Fruit fly (Drosophila melanogaster) whole organism, larva: Measurements from ENCODE around the gene ems.

ENCODE experiments used
- noc ChIP-seq: fragments of 200-800 bp; sonication (Bioruptor generic); optimal IDR thresholded peaks from 3 replicates; lab custom pipeline; 2019; ENCODE audit warnings: missing biosample characterization, mild to moderate bottlenecking, missing genetic modification characterization, moderate library complexity

Gene ems

DNA sequence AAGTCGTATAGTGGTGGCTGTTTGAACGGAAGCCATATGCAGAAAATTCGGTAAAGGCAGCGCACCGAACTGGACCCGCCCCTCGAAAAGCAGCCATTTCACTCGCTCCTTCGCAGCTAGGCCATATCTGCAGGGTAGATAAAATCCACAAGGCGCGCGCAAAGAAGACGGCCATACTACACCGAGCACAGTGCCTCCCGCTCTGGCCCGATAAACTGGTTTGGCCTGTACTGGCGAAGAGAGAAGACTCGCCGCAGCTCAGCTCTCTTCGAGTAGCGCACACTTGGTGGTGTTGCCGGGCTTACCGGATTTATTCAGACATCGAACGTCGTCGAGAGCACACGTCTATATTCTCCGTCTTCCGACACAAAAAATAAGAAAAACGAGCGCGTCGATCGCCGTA is at the start of gene ems:
Gene ems, plus strand, starts transcription at position 311 of the 403 bp plus-strand sequence.
- TF ChIP-seq noc (tag; lab: Kevin White, UChicago) = no peak

DNA sequence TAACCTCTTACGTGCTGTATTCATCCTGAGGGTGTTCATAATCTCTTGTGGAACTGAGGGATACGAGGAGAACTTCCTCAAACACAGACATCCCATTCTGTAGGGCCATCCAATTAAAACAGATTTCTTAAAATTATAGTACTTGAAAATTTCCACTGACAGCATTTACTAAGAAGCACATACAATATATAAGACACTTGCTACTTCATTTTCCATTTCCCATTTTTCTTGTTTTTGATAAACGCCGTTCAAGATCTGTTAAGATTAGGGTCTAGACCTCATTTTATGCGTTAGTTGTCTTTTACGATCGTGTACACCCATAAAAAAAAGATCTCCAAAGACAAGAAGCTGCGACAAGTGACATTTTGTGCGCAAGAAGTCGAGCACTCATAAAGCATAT is 46.3 kb upstream of the ems start, which contains the start of gene CG14362:
Gene CG14362, minus strand, starts transcription at position 101 of the 400 bp plus-strand sequence.
- TF ChIP-seq noc (tag; lab: Kevin White, UChicago) = no peak

DNA sequence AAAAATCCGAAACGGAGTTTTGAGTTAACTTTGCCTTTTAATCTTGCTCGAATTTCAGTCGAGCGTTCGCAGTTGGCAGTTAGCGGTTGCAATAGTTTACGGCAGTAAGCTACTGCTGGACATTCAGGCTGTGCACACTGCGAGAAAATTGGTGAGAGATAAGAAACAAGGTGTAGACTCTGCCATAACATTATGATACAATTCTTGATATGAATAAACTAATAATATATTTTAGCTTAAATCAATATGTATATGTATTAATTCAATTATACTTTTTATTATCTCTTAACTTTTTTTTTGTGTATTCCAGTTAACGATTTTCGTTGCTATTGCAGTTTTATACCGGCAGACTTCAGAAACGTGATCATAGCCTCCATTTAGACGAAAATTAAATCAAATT is 44.3 kb upstream of the ems start:
- TF ChIP-seq noc (tag; lab: Kevin White, UChicago) = no peak

DNA sequence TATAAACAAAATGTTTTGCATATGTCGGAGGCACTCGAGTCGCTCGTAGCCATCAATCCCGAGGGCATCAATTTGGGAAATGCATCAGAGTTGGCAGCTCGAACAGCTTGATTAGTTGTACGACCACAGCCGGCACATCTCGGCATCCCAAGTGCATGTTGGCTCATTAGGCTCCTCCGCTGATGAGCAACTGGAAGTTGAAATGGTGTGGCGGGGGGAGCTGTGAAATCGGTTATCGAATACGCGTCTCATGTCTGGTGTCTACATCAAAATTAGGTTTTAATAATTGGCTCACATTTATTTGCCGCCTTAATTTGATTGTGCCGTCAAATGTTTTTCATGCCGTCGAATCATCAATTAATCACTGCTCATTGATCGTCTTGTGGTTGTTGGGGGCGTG is 42.4 kb upstream of the ems start:
- TF ChIP-seq noc (tag; lab: Kevin White, UChicago) = no peak

DNA sequence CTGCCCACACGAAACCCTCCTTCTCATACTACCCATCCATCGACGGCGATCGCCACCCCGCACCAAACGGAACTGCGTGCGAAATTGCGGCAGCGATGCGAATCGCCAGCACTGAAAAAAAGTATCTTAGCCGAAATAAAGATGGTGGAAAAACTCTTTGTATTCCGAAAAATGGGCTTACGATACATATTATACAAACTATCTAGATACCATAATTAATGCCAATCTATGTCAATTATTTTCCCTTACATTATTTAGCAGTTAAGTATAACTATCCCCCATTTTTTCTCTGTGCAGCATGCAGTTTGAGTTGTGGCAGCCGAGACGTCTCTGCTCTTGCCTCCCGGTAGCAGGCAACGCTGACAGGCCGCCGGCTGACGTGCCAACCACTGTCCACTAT is 39.8 kb upstream of the ems start:
- no peak for TF ChIP-seq noc (tag; lab: Kevin White, UChicago)

DNA sequence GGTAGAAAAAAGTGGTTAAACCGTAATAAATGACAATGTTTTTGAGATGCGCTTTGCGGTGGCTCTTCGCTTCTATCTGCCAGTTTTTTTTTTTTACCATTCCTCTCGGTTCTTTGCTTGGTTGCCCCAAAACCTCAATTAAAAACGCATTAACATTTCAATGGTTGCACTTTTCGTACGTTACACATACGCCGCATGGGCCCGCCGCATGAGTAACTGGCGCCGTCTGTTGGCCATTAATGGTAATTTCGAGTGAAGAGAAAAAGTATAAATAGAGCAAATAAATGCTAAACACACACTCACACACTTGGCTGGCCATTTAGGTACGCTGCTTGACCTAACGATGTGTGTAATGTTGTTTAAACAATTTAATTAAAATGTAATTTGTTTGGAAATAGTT is 29.5 kb upstream of the ems start:
- no peak for TF ChIP-seq noc (tag; lab: Kevin White, UChicago)

DNA sequence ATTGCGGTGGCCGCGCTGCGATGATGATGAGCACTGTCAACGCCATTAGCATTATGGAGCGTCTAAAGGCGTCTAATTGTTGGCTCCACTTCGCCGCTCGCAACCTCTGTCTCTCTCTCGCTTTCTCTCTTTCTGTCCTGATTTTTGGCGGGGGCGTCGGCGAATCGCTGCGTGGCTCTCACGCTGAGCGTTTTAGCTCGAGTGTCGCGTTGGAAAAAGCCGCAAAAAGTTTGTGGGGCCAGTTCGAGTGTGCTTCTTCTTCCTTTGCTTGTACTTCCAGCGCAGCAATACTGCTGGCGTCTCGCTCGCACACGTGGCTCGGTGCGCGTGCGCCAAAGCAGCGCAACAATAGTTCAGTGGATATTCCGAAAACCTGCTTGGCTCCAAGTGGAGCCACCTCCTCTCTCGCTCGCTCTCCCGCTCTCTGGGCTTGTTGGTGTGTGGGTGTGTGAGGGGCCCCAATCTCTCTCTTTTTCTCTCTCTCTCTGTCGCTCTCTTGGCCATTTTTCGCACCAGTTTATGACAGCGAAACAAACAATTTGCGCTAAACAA is 26.7 kb upstream of the ems start, which contains the start of gene E5:
Gene E5, minus strand, starts transcription at position 51 of the 552 bp plus-strand sequence.
- TF ChIP-seq noc (tag; lab: Kevin White, UChicago) = no peak

DNA sequence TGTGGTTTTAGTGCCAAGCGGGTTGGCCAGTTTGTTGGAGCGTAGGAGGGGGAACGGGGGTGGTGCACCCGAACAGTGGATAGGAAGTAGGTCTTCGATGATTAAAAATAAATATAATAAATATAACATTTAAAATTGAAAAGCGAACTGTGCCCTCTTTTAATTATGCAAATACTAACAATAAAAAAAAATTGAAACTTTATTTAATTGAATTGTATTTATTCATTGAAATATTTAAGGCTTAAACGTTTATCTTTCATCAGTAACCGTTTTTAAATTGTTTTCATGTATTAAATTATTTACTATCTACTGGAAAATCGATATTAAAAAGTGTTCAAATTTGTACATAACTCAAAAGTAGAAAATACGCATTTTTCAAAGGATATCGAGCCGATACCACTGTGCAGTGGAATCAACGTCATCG is 26.2 kb upstream of the ems start:
- TF ChIP-seq noc (tag; lab: Kevin White, UChicago) = no peak

DNA sequence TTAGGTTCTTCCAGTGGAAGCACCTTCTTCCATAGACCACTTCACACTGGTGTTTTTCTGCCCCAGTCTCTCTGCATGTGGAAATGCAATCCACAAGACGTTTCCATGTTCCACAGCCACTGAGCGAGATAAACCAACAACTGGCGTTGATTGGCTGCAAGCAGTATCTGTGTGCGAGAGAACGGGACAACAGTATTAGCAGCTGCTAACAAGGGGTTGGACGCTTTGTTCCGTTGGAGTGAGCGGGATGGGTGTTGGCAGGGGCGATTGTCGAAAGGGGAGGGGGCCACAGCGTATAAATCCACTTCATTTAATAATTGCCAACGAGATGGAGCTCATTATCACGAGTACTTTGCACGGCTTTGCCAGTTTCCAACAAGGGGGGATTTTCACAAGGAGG is 24.5 kb upstream of the ems start:
- TF ChIP-seq noc (tag; lab: Kevin White, UChicago) = no peak

DNA sequence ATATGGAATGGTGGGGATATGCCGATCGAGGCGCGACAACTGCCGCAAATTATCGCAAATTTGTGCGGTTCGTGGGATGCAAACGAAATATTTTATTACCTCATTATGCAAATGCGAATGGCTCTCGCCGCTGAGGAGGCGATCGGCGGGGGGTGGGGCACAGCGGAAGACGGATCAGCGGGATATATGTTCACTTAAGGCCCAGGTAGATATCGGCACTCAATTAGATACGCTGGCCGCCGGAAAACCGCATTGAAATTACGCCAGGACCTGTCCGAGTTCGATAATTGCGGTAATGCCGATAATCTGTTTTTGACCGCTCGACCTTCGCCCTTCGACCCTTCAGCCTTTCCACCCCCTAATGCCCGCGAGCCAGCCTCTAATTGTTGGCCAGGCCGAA is 22.3 kb upstream of the ems start:
- no peak for TF ChIP-seq noc (tag; lab: Kevin White, UChicago)

DNA sequence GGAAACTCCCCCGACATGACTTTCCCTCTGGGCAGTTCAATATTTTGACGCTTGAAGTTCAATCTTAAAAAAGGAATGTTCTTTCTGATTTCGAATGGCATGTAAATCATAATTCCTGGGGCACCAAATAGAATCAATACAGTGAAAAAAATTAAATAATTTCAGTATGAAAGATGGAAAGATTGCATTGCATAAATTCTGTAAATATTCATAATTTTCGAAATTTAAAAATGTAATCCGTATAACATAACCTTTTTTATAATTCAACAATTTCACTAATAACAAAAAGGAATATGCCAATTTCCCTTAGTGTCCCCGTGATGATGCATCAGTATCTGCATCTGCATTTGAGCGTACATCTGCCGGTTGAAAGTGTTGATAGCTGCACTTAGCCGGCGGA is 20.8 kb upstream of the ems start:
- TF ChIP-seq noc (tag; lab: Kevin White, UChicago) = no peak

DNA sequence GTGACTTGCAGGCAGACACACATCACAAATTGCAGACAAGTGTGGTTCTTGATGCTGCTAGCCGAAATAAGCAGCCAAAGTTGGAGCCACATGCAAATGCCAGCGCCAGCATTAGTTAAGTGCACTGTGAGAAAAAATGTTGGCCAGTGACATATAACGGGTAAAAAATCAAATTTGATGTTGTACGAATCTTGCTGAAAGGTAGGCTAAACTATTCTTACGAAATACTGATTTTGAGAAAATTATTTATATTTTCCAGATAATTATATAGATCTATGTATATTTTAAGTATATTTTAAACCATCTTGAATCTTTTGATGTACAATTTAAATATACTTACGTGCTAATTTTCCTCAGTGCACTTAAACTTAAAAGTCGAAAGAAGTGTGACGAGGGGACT is 18.3 kb upstream of the ems start:
- no peak for TF ChIP-seq noc (tag; lab: Kevin White, UChicago)

DNA sequence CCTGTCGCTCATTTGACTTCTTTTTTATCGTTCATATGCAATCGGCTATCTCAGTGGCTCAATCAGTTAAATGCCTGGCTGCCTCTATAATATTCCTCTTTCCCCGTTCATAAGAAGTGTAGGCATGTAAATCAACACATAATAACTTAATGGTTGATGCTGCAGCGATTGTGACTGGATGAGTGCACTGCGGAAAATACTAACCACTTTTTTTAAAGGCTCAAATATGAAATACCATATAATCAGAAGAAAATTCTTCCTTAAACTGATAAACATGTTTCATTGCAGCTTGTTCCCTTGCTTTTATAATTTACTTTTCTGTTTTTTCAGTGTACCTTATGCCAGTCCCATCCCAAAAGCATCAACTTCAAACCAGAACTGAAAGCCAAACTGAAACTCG is 16.7 kb upstream of the ems start:
- no peak for TF ChIP-seq noc (tag; lab: Kevin White, UChicago)

DNA sequence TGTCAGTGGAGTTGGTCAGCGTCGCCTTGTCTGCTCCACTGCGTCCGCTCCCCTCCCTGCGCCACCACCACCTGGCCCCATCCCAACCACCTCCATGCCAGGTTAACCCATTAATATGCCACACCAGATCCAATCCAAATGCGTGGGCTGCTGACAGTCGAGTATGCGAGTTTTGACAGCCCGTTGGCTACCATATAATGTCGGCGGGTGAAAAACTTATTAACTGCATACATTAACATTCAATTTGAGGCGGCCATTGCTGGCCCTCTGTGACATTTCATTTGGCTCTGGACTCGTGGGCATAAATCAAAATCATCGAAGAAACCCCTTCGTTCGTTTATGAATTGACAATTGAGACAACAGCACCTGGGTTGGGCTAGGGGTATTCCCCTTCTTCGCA is 13.8 kb upstream of the ems start:
- TF ChIP-seq noc (tag; lab: Kevin White, UChicago) = no peak

DNA sequence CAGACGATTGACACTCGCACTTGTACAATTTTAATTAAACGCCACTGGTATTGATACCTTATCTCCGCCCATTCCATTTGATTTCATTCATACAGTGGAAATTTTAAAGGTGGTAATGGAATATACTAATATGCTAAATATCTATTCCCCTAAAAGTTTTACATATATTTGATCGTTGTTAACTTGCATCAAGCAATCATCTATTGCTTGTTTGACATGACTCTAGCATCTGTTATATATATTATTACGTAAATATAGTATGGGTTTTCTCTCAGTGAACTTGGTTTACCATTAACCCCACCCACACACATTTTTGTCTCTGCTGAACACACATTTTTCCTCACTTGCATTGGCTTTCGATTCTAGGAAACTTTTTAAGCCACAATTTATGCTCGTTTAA is 13.3 kb upstream of the ems start:
- no peak for TF ChIP-seq noc (tag; lab: Kevin White, UChicago)

DNA sequence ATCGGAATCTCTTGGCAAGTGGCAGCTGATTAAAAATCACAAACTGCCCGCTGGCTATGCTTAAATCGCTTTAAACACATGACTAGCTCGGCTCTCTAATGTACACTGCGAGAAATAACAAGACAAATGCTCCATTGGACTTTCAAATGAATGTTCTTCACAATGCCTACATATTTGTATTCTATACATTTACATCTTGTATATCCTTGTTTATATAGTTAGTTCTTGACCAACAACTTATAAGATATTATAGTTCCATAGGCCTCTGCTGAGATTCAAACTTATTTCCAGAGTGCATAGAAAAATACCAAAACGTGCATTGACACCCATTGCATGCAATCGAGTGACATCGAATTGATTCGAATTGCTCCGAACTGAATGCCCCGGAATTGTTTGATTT is 8.8 kb upstream of the ems start:
- TF ChIP-seq noc (tag; lab: Kevin White, UChicago) = no peak

DNA sequence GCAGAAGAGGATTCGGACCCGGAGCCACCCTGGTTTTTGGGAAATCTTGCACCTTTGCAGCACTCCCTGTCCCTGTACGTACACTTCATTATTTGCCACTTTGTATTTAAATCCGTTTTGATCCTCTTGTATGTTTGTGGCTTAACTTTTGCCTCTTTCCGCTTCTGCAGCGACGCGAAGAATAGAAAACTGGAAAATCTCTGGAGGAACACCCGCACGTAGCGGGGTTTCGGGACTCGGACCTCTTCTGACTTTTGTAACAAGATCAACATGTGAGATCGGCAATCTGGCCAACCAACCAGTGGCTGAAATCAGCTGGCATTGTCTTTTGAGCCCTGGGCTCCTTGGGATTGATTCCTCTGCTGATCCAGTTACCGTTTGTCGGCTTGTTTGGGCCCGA is 6.9 kb upstream of the ems start:
- no peak for TF ChIP-seq noc (tag; lab: Kevin White, UChicago)

DNA sequence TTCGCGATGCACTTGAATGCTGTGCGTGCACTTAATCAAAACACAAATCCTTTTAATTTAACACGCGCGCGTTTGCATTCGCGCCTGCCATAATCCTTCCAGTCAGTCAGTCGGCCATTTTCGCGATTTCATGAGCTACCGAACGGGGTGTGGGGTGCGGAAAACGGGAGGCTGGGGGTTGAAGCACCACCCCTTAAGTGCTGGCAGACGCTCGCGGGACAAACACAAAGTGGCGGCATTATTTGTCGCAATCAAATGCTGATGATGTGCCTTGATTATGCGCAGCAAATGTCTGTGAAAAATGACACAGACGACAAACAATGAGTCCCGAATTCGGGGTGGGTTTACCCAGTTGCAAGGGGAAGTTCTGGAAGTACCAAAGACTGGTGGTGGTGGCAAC is 6.1 kb upstream of the ems start:
- TF ChIP-seq noc (tag; lab: Kevin White, UChicago) = no peak
